Worm (Caenorhabditis elegans) whole organism, L3 larva: ENCODE measurements around the gene F46F5.10.

Source experiments
- ceh-82 ChIP-seq: fragments of 150-350 bp; optimal IDR thresholded peaks from 2 replicates; lab custom pipeline; 2014; ENCODE audit warnings: missing biosample characterization, missing genetic modification characterization
- egl-27 ChIP-seq: sonication (generic microtip); optimal IDR thresholded peaks from 4 replicates; lab custom pipeline; 2017; ENCODE audit warnings: missing biosample characterization, missing genetic modification reagents, missing genetic modification characterization
- elt-1 ChIP-seq: fragments of 150-350 bp; optimal IDR thresholded peaks from 2 replicates; lab custom pipeline; 2014; ENCODE audit warnings: missing biosample characterization, missing genetic modification characterization
- fkh-10 ChIP-seq: sonication (generic microtip); optimal IDR thresholded peaks from 2 replicates; lab custom pipeline; 2017; ENCODE audit warnings: missing biosample characterization, missing genetic modification reagents, missing genetic modification characterization
- fos-1 ChIP-seq: fragments of 150-350 bp; optimal IDR thresholded peaks from 2 replicates; lab custom pipeline; 2014; ENCODE audit warnings: missing biosample characterization, missing genetic modification characterization
- nhr-25 ChIP-seq: sonication (generic microtip); optimal IDR thresholded peaks from 2 replicates; lab custom pipeline; 2017; ENCODE audit warnings: missing biosample characterization, missing genetic modification characterization
- nhr-28 ChIP-seq: fragments of 150-350 bp; optimal IDR thresholded peaks from 2 replicates; lab custom pipeline; 2014; ENCODE audit warnings: missing biosample characterization, missing genetic modification characterization
- nhr-77 ChIP-seq: fragments of 150-350 bp; optimal IDR thresholded peaks from 2 replicates; lab custom pipeline; 2014; ENCODE audit warnings: missing biosample characterization, missing genetic modification characterization
- snpc-4 ChIP-seq: fragments of 150-350 bp; optimal IDR thresholded peaks from 2 replicates; lab custom pipeline; 2014; ENCODE audit warnings: missing biosample characterization, missing genetic modification characterization
- unc-39 ChIP-seq: sonication (generic microtip); optimal IDR thresholded peaks from 4 replicates; lab custom pipeline; 2017; ENCODE audit warnings: missing biosample characterization, missing genetic modification characterization
- ztf-11 ChIP-seq: fragments of 150-350 bp; optimal IDR thresholded peaks from 2 replicates; lab custom pipeline; 2014; ENCODE audit warnings: missing biosample characterization, missing genetic modification characterization

- TF ChIP-seq fkh-10 (GFP tag; lab: Kevin White, UChicago) (no peak), nhr-77 (tag; lab: Kevin White, UChicago) (no peak), snpc-4 (tag; lab: Kevin White, UChicago) (no peak), fos-1 (tag; lab: Kevin White, UChicago) (no peak), elt-1 (no peak), ztf-11 (tag; lab: Kevin White, UChicago) (no peak), unc-39 (tag; lab: Kevin White, UChicago) (no peak), nhr-25 (tag; lab: Kevin White, UChicago) (no peak), ceh-82 (tag; lab: Kevin White, UChicago) (no peak), egl-27 (tag; lab: Kevin White, UChicago) (no peak), nhr-28 (tag; lab: Kevin White, UChicago) (no peak)
Observed at ce11 chrII:821514-821913, 2.1 kb upstream of the F46F5.10 start, which contains the start of gene F46F5.8.
